Worm (Caenorhabditis elegans): ENCODE data around the gene F40G9.9.

ce11 chrIII:208793-209694, 37.5 kb upstream of the F40G9.9 start:
- TF ChIP-seq nhr-21 (tag; optimal IDR thresholded peaks at IDR 0.05) (no peak), snpc-4 (tag; optimal IDR thresholded peaks at IDR 0.05) (no peak), lin-13 (GFP tag; optimal IDR thresholded peaks at IDR 0.05) (no peak), ceh-82 (tag; optimal IDR thresholded peaks at IDR 0.05) (no peak), lsy-2 (tag; optimal IDR thresholded peaks at IDR 0.05) (no peak), lin-39 (tag; optimal IDR thresholded peaks at IDR 0.05) (no peak), unc-55 (GFP tag; optimal IDR thresholded peaks at IDR 0.05) (no peak), crh-2 (tag; optimal IDR thresholded peaks at IDR 0.05) (no peak), aly-2 (tag; optimal IDR thresholded peaks at IDR 0.05) (no peak)

Measured in whole organism, L2 larva.